Worm (Caenorhabditis elegans) whole organism, L1 larva: Measurements from ENCODE around the gene srh-42.
A peak's percentile ranks its signal among the peaks of the same experiment; 100 is the strongest.

Source experiments
- aha-1 ChIP-seq: fragments of 150-350 bp; optimal IDR thresholded peaks from 2 replicates; lab custom pipeline; 2014; ENCODE audit warnings: missing biosample characterization, missing genetic modification characterization
- ama-1 ChIP-seq: fragments of 150-350 bp; optimal IDR thresholded peaks from 2 replicates; lab custom pipeline; 2014
- ceh-82 ChIP-seq, 3 experiments: fragments of 150-350 bp in 1 of 3; sonication (generic microtip) in 2 of 3; optimal IDR thresholded peaks; 2 replicates each; lab custom pipeline; 2014 to 2017; ENCODE audit warnings: missing biosample characterization in 3 of 3, missing genetic modification characterization in 3 of 3
- lsy-2 ChIP-seq, 2 experiments: fragments of 150-350 bp; optimal IDR thresholded peaks; 2 replicates each; lab custom pipeline; 2014; ENCODE audit warnings: missing biosample characterization in 2 of 2, missing genetic modification characterization in 2 of 2
- mdl-1 ChIP-seq, 2 experiments: fragments of 150-350 bp; optimal IDR thresholded peaks; 2 replicates each; lab custom pipeline; 2014 to 2017; ENCODE audit warnings: missing biosample characterization in 2 of 2, missing genetic modification characterization in 2 of 2, inconsistent platforms in 1 of 2
- nhr-20 ChIP-seq: sonication (generic microtip); optimal IDR thresholded peaks from 2 replicates; lab custom pipeline; 2016; ENCODE audit warnings: mild to moderate bottlenecking, missing genetic modification characterization, missing compliant biosample characterization
- nhr-90 ChIP-seq: sonication (generic microtip); optimal IDR thresholded peaks from 2 replicates; lab custom pipeline; 2016; ENCODE audit warnings: mild to moderate bottlenecking, missing genetic modification characterization, missing compliant biosample characterization; ENCODE audit not compliant: poor library complexity
- snpc-4 ChIP-seq: fragments of 150-350 bp; optimal IDR thresholded peaks from 2 replicates; lab custom pipeline; 2014; ENCODE audit warnings: missing biosample characterization, missing genetic modification characterization
- sptf-1 ChIP-seq: fragments of 150-350 bp; optimal IDR thresholded peaks from 2 replicates; lab custom pipeline; 2014; ENCODE audit warnings: missing biosample characterization, missing genetic modification characterization
- tbx-2 ChIP-seq: sonication (generic microtip); optimal IDR thresholded peaks from 2 replicates; lab custom pipeline; 2016; ENCODE audit warnings: missing genetic modification characterization, missing compliant biosample characterization
- unc-30 ChIP-seq: sonication (generic microtip); optimal IDR thresholded peaks from 2 replicates; lab custom pipeline; 2017; ENCODE audit warnings: missing biosample characterization, missing genetic modification characterization
- unc-62 ChIP-seq: fragments of 150-350 bp; optimal IDR thresholded peaks from 2 replicates; lab custom pipeline; 2014; ENCODE audit warnings: missing biosample characterization, missing genetic modification reagents, missing genetic modification characterization

- TF ChIP-seq lsy-2 (tag; optimal IDR thresholded peaks at IDR 0.05; lab: Kevin White, UChicago) (no peak), tbx-2 (tag; lab: Kevin White, UChicago) (no peak), unc-30 (no peak), sptf-1 (no peak), ceh-82 (tag; optimal IDR thresholded peaks at IDR 0.05; lab: Kevin White, UChicago) (no peak), mdl-1 (tag; optimal IDR thresholded peaks at IDR 0.05; lab: Kevin White, UChicago) (no peak), nhr-90 (tag; lab: Kevin White, UChicago) (no peak), unc-62 (GFP tag; lab: Kevin White, UChicago) (no peak), aha-1 (tag; lab: Kevin White, UChicago) (no peak), snpc-4 (no peak), nhr-20 (peak; percentile 22), ama-1 (lab: Kevin White, UChicago) (no peak)
Measured at ce11 chrII:14290846-14291245, 2.0 kb upstream of the srh-42 start.
